Fruit fly (Drosophila melanogaster): Measurements from ENCODE around the gene Kul.

The Kul gene

DNA sequence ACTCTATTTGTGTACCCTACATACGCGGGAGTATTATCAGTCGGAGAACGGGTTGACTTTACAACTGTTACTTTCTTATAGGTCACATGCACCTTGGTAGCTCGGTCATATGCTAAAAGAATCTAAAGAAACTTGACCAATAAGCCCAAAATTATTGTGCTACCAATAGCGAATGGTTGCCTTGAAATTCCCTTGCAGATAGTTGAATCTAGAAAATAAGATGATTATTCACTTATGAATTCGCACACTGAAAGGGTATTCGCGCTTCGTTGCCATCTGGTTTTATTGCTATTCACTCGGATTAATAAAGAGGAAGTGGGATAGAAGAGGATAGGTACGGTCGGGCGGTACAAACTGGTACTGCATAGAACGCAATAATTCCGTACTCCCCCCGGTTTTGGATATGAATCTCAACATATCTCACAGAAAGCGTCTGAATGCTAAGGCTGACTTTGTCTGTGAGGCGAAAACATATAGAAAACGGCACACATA is 48.2 kb downstream of the Kul start (continued):
- TF ChIP-seq bab2 (GFP tag; optimal IDR thresholded peaks at IDR 0.05) (peak; percentile 76), zen2 (GFP tag; IDR thresholded peaks at IDR 0.05; ENCODE audit: partially characterized antibody) (no peak), dmrt11E (tag; optimal IDR thresholded peaks at IDR 0.05) (peak; percentile 28), CG2199 (GFP tag; IDR thresholded peaks at IDR 0.05) (no peak), Xbp1 (GFP tag; optimal IDR thresholded peaks at IDR 0.05) (peak; percentile 72), Meics (GFP tag; optimal IDR thresholded peaks at IDR 0.05) (peak; percentile 76), CTCF (GFP tag; optimal IDR thresholded peaks at IDR 0.05) (no peak), CG4404 (GFP tag; IDR thresholded peaks at IDR 0.05) (peak; percentile 74), pfk (GFP tag; optimal IDR thresholded peaks at IDR 0.05) (no peak), sens (GFP tag) (peak; percentile 93), Hr78 (GFP tag; optimal IDR thresholded peaks at IDR 0.05) (no peak), CG13424 (tag; optimal IDR thresholded peaks at IDR 0.05) (peak; percentile 77), CG8359 (GFP tag; optimal IDR thresholded peaks at IDR 0.05; ENCODE audit: borderline replicate concordance) (no peak), Rx (GFP tag; IDR thresholded peaks at IDR 0.05) (peak; percentile 31; the same call in 1 of the 2 replicates), Sry-β (GFP tag; optimal IDR thresholded peaks at IDR 0.05) (no peak), gcm2 (GFP tag; optimal IDR thresholded peaks at IDR 0.05) (peak; percentile 33), Lpt (GFP tag; optimal IDR thresholded peaks at IDR 0.05) (no peak), CG9437 (GFP tag; optimal IDR thresholded peaks at IDR 0.05) (peak; percentile 53), sens-2 (GFP tag; IDR thresholded peaks at IDR 0.05) (no peak), pb (GFP tag; optimal IDR thresholded peaks at IDR 0.05) (peak; percentile 78), eve (GFP tag; optimal IDR thresholded peaks at IDR 0.05) (peak in 1 of 2 experiments; percentile 96), D (optimal IDR thresholded peaks at IDR 0.05) (no peak), D (GFP tag; optimal IDR thresholded peaks at IDR 0.05) (peak; percentile 19), CG18619 (GFP tag; optimal IDR thresholded peaks at IDR 0.05) (peak; percentile 78), CG8281 (tag; optimal IDR thresholded peaks at IDR 0.05) (peak; percentile 59), CG5245 (GFP tag; optimal IDR thresholded peaks at IDR 0.05) (peak; percentile 30), dan (GFP tag; IDR thresholded peaks at IDR 0.05) (no peak), shn (GFP tag; optimal IDR thresholded peaks at IDR 0.05) (peak; percentile 89), hth (optimal IDR thresholded peaks at IDR 0.05) (no peak), CG10654 (GFP tag; optimal IDR thresholded peaks at IDR 0.05) (peak; percentile 38), CG15269 (tag; optimal IDR thresholded peaks at IDR 0.05) (peak; percentile 81), Lim3 (GFP tag; IDR thresholded peaks at IDR 0.05) (no peak), CG1792 (GFP tag; optimal IDR thresholded peaks at IDR 0.05) (peak; percentile 53), jing (GFP tag; optimal IDR thresholded peaks at IDR 0.05) (peak; percentile 52), Atf6 (GFP tag; IDR thresholded peaks at IDR 0.05) (peak; percentile 63), bigmax (GFP tag; optimal IDR thresholded peaks at IDR 0.05) (no peak), kah (GFP tag; optimal IDR thresholded peaks at IDR 0.05) (no peak), CG12942 (GFP tag; optimal IDR thresholded peaks at IDR 0.05) (peak; percentile 53), CG18476 (GFP tag; optimal IDR thresholded peaks at IDR 0.05) (peak; percentile 59), CG11560 (tag; IDR thresholded peaks at IDR 0.05) (peak; percentile 73), Abd-B (GFP tag; optimal IDR thresholded peaks at IDR 0.05) (peak; percentile 89), CG8478 (optimal IDR thresholded peaks at IDR 0.05) (no peak), pan (optimal IDR thresholded peaks at IDR 0.05) (no peak), pan (GFP tag; optimal IDR thresholded peaks at IDR 0.05 in 1 of 2, IDR thresholded peaks at IDR 0.05 in 1 of 2) (peak in 1 of 2 experiments; percentile 52), maf-S (GFP tag; optimal IDR thresholded peaks at IDR 0.05) (peak; percentile 71), zf30C (GFP tag; optimal IDR thresholded peaks at IDR 0.05) (no peak), repo (GFP tag; optimal IDR thresholded peaks at IDR 0.05) (peak; percentile 73), C15 (GFP tag; IDR thresholded peaks at IDR 0.05) (0 out of 3 replicates have a peak, but pooled peaks have one; percentile 18), CG4820 (GFP tag; optimal IDR thresholded peaks at IDR 0.05) (peak; percentile 36), Dip2 (GFP tag; IDR thresholded peaks at IDR 0.05) (0 out of 2 replicates have a peak, but pooled peaks have one; percentile 10), Ets97D (GFP tag; optimal IDR thresholded peaks at IDR 0.05) (peak; percentile 31), unc-4 (GFP tag; IDR thresholded peaks at IDR 0.05; ENCODE audit: partially characterized antibody) (no peak), fru (optimal IDR thresholded peaks at IDR 0.05) (no peak)

Measured in whole organism, embryonic.